Fruit fly (Drosophila melanogaster): ENCODE measurements around the gene vilya.

Gene vilya

dm6 chrX:2704134-2704773 is 22.2 kb upstream of the vilya start, which contains the start of gene eIF2Bbeta (continued):
- TF ChIP-seq fru (optimal IDR thresholded peaks at IDR 0.05): no peak
- TF ChIP-seq Dll (GFP tag; IDR thresholded peaks at IDR 0.05; ENCODE audit: partially characterized antibody): 0 out of 4 replicates have a peak, but pooled peaks have one; percentile 30

dm6 chrX:2707377-2708090 is 18.9 kb upstream of the vilya start, which contains the start of gene CG2680:
TSS of gene CG2680 (minus strand) at chrX:2707427.
- TF ChIP-seq CG15601 (tag; optimal IDR thresholded peaks at IDR 0.05) (peak; percentile 55), Deaf1 (tag; optimal IDR thresholded peaks at IDR 0.05) (peak; percentile 33), ERR (GFP tag; optimal IDR thresholded peaks at IDR 0.05) (peak; percentile 39), Camta (GFP tag; optimal IDR thresholded peaks at IDR 0.05) (no peak), tin (GFP tag; optimal IDR thresholded peaks at IDR 0.05) (no peak), stwl (tag; optimal IDR thresholded peaks at IDR 0.05) (peak; percentile 3), CG31441 (GFP tag; IDR thresholded peaks at IDR 0.05) (0 out of 2 replicates have a peak, but pooled peaks have one; percentile 4), crol (GFP tag; IDR thresholded peaks at IDR 0.05) (0 out of 2 replicates have a peak, but pooled peaks have one; percentile 34), pan (optimal IDR thresholded peaks at IDR 0.05) (no peak), pan (GFP tag; optimal IDR thresholded peaks at IDR 0.05 in 1 of 2, IDR thresholded peaks at IDR 0.05 in 1 of 2) (no peak), Ets97D (GFP tag; optimal IDR thresholded peaks at IDR 0.05) (peak; percentile 41), Med (GFP tag) (peak; percentile 64), CG15514 (GFP tag; optimal IDR thresholded peaks at IDR 0.05) (peak; percentile 98)

- TF ChIP-seq CG43689 (GFP tag; IDR thresholded peaks at IDR 0.05) (no peak), H15 (GFP tag; IDR thresholded peaks at IDR 0.05) (peak; percentile 70), HmgZ (tag; optimal IDR thresholded peaks at IDR 0.05) (no peak), CG34224 (GFP tag; IDR thresholded peaks at IDR 0.05; ENCODE audit: partially characterized antibody) (no peak), CG17385 (GFP tag; optimal IDR thresholded peaks at IDR 0.05) (no peak), D19B (GFP tag; optimal IDR thresholded peaks at IDR 0.05) (no peak), CG10366 (GFP tag; IDR thresholded peaks at IDR 0.05) (peak; percentile 54), Doc2 (GFP tag; IDR thresholded peaks at IDR 0.05) (no peak), insv (GFP tag; optimal IDR thresholded peaks at IDR 0.05) (no peak), CG9817 (tag; optimal IDR thresholded peaks at IDR 0.05) (no peak), CG18476 (GFP tag; optimal IDR thresholded peaks at IDR 0.05) (no peak), CG18619 (GFP tag; optimal IDR thresholded peaks at IDR 0.05) (no peak), CG16779 (GFP tag; IDR thresholded peaks at IDR 0.05) (peak; percentile 59; the same call in 1 of the 2 replicates), Sox100B (GFP tag; optimal IDR thresholded peaks at IDR 0.05) (no peak), CG1024 (GFP tag; IDR thresholded peaks at IDR 0.05) (0 out of 2 replicates have a peak, but pooled peaks have one; percentile 25), CG8478 (optimal IDR thresholded peaks at IDR 0.05) (no peak), eve (GFP tag; optimal IDR thresholded peaks at IDR 0.05) (no peak), MESR4 (GFP tag; optimal IDR thresholded peaks at IDR 0.05) (no peak), Deaf1 (tag; optimal IDR thresholded peaks at IDR 0.05) (no peak), CoRest (tag; optimal IDR thresholded peaks at IDR 0.05) (peak; percentile 6), CG31365 (tag; optimal IDR thresholded peaks at IDR 0.05) (no peak), CG12942 (GFP tag; optimal IDR thresholded peaks at IDR 0.05) (no peak), Awh (GFP tag; IDR thresholded peaks at IDR 0.05) (peak; percentile 49; the same call in 1 of the 2 replicates), CG10274 (GFP tag; optimal IDR thresholded peaks at IDR 0.05) (no peak), CG8944 (GFP tag; optimal IDR thresholded peaks at IDR 0.05) (peak; percentile 14), CG18262 (tag; optimal IDR thresholded peaks at IDR 0.05) (no peak), CG13894 (tag; optimal IDR thresholded peaks at IDR 0.05) (no peak), CG3281 (GFP tag; optimal IDR thresholded peaks at IDR 0.05) (no peak), Trl (optimal IDR thresholded peaks at IDR 0.05) (no peak), Trl (GFP tag; optimal IDR thresholded peaks at IDR 0.05) (peak; percentile 8), Doc3 (GFP tag; IDR thresholded peaks at IDR 0.05; ENCODE audit: partially characterized antibody) (no peak), ranshi (GFP tag; IDR thresholded peaks at IDR 0.05) (peak; percentile 49; the same call in 1 of the 2 replicates)
These were observed 18.2 kb upstream of the vilya start, which contains the start of gene CG2681 for dm6 chrX:2708156-2708734. TSS of gene CG2681 (plus strand) at chrX:2708684.
